Worm (Caenorhabditis elegans): ENCODE measurements around the gene fkh-9.

Gene fkh-9

DNA sequence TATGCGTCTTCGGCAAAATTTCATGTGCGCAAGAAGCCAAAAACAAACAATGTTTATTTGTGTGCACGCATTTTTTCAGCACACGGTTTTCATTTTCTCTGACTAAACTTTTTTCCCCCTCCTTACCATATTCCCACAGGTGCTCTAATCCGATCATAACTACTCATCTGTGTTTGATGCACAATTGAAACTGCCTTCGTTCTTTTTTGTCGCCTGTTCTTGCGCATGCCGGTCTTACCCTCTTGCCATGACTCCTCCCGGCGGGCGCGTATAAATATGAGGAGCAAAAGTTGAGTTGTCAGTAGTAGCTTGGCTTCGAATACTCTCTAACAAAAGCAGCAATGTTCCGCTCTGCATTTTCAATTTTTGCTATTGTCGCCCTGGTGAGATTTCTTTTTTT, 28.9 kb downstream of the fkh-9 start, which contains the start of gene abu-10:
TSS of gene abu-10 (plus strand) at position 301 of the 400 bp plus-strand sequence.
- no peak for TF ChIP-seq elt-4 (tag; optimal IDR thresholded peaks at IDR 0.05)
- TF ChIP-seq unc-3 (GFP tag; conservative IDR thresholded peaks at IDR 0.05): no peak
- TF ChIP-seq unc-3 (tag; optimal IDR thresholded peaks at IDR 0.05): no peak
- TF ChIP-seq T23F11.4 (GFP tag; optimal IDR thresholded peaks at IDR 0.05): no peak
- TF ChIP-seq ceh-2 (tag; optimal IDR thresholded peaks at IDR 0.05): no peak
- TF ChIP-seq ceh-34 (tag; optimal IDR thresholded peaks at IDR 0.05): no peak
- TF ChIP-seq unc-42 (tag; optimal IDR thresholded peaks at IDR 0.05): no peak
- no peak for TF ChIP-seq nfya-1 (tag; optimal IDR thresholded peaks at IDR 0.05)
- no peak for TF ChIP-seq pag-3 (tag; optimal IDR thresholded peaks at IDR 0.05; ENCODE audit: borderline replicate concordance)
- no peak for TF ChIP-seq hlh-8 (tag; optimal IDR thresholded peaks at IDR 0.05)
- TF ChIP-seq rnt-1 (tag; optimal IDR thresholded peaks at IDR 0.05): no peak
- TF ChIP-seq K02D7.2 (tag; optimal IDR thresholded peaks at IDR 0.05): no peak
- no peak for TF ChIP-seq odd-2 (tag; optimal IDR thresholded peaks at IDR 0.05)
- TF ChIP-seq C08G9.2 (tag; optimal IDR thresholded peaks at IDR 0.05): no peak
- no peak for TF ChIP-seq nhr-232 (tag; optimal IDR thresholded peaks at IDR 0.05)
- no peak for TF ChIP-seq ceh-48 (tag; optimal IDR thresholded peaks at IDR 0.05)
- no peak for TF ChIP-seq ttx-3 (tag; optimal IDR thresholded peaks at IDR 0.05)

DNA sequence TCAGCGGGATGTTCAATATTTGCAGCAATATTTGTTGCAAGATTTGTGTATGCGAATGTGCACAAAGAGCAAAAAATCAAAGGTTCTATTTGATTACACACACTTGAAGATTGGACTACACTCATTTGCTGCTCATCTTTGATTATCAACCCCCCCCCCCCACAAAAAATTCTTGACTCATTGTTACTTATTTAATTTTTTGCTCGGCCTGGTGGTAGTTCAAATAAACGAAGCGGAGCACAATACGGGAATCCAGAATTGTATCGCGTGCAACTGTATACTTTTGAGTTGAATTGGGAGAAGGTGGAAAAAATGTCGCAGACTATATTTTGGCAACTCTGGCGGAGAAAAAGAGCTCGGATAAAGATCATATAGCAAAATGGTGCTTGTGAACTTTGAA, 31.1 kb downstream of the fkh-9 start, which contains the start of gene F35A5.5:
TSS of gene F35A5.5 (minus strand) at position 101 of the 400 bp plus-strand sequence.
- TF ChIP-seq sdc-2 (tag; optimal IDR thresholded peaks at IDR 0.05) (no peak), ets-4 (tag; optimal IDR thresholded peaks at IDR 0.05) (no peak), unc-3 (GFP tag; conservative IDR thresholded peaks at IDR 0.05) (no peak), unc-3 (tag; optimal IDR thresholded peaks at IDR 0.05) (no peak), eyg-1 (tag; optimal IDR thresholded peaks at IDR 0.05) (no peak)

- TF ChIP-seq mec-3 (tag; optimal IDR thresholded peaks at IDR 0.05; ENCODE audit: borderline replicate concordance) (no peak), ceh-19 (GFP tag; optimal IDR thresholded peaks at IDR 0.05) (no peak), ets-4 (tag; optimal IDR thresholded peaks at IDR 0.05) (no peak), pha-2 (tag; optimal IDR thresholded peaks at IDR 0.05) (no peak), rnt-1 (tag; optimal IDR thresholded peaks at IDR 0.05) (no peak), Y22D7AL.16 (tag; optimal IDR thresholded peaks at IDR 0.05) (no peak), fkh-6 (tag; optimal IDR thresholded peaks at IDR 0.05) (no peak), lim-6 (tag; optimal IDR thresholded peaks at IDR 0.05) (no peak), pag-3 (tag; optimal IDR thresholded peaks at IDR 0.05; ENCODE audit: borderline replicate concordance) (no peak), madf-2 (tag; optimal IDR thresholded peaks at IDR 0.05) (no peak), fax-1 (tag; optimal IDR thresholded peaks at IDR 0.05) (no peak), sox-2 (GFP tag; IDR thresholded peaks at IDR 0.05) (no peak), hlh-8 (tag; optimal IDR thresholded peaks at IDR 0.05) (no peak), unc-42 (tag; optimal IDR thresholded peaks at IDR 0.05) (no peak)
These were observed 32.6 kb downstream of the fkh-9 start for ce11 chrX:3794161-3794560.

DNA sequence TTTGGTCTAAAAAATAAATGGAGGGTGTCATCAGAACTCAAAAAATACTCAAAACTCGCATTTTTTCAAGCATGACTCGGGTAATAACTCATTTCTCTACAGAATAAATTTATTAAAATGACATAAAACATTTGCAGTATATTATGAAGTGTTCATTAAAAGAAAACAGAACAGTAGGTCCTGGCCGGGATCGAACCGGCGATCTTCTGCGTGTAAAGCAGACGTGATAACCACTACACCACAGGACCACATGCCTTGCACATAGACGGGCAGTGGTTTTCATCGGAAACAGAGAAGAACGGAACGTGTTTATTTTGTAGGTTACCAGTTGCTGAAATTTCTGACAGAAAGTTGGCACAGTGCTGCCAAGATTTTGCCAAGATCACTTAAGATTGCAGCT, 33.4 kb downstream of the fkh-9 start:
- no peak for TF ChIP-seq ceh-45 (GFP tag; IDR thresholded peaks at IDR 0.05)
- no peak for TF ChIP-seq ets-4 (tag; optimal IDR thresholded peaks at IDR 0.05)
- no peak for TF ChIP-seq pat-9 (tag; optimal IDR thresholded peaks at IDR 0.05)
- no peak for TF ChIP-seq sdc-2 (tag; optimal IDR thresholded peaks at IDR 0.05)
- no peak for TF ChIP-seq gmeb-2 (tag; optimal IDR thresholded peaks at IDR 0.05)
- no peak for TF ChIP-seq madf-2 (tag; optimal IDR thresholded peaks at IDR 0.05)
- TF ChIP-seq C38D4.7 (GFP tag; optimal IDR thresholded peaks at IDR 0.05): no peak
- TF ChIP-seq fkh-6 (tag; optimal IDR thresholded peaks at IDR 0.05): no peak
- no peak for TF ChIP-seq ama-1 (optimal IDR thresholded peaks at IDR 0.05)
- no peak for TF ChIP-seq hlh-8 (tag; optimal IDR thresholded peaks at IDR 0.05)
- no peak for TF ChIP-seq ztf-16 (tag; optimal IDR thresholded peaks at IDR 0.05)
- TF ChIP-seq C08G9.2 (tag; optimal IDR thresholded peaks at IDR 0.05): no peak
- no peak for TF ChIP-seq pqm-1 (tag; optimal IDR thresholded peaks at IDR 0.05)
- no peak for TF ChIP-seq ceh-34 (tag; optimal IDR thresholded peaks at IDR 0.05)
- TF ChIP-seq pros-1 (tag; optimal IDR thresholded peaks at IDR 0.05): no peak
- no peak for TF ChIP-seq pax-1 (tag; optimal IDR thresholded peaks at IDR 0.05)
- no peak for TF ChIP-seq syd-9 (tag; optimal IDR thresholded peaks at IDR 0.05)

Measured in whole organism, late embryonic.